Worm (Caenorhabditis elegans) whole organism, L3 larva: ENCODE measurements around the gene rpl-7A.

ENCODE experiments used
- R02D3.7 ChIP-seq: fragments of 150-350 bp; optimal IDR thresholded peaks from 2 replicates; lab custom pipeline; 2014; ENCODE audit warnings: missing biosample characterization, missing genetic modification characterization
- ama-1 ChIP-seq: fragments of 150-350 bp; optimal IDR thresholded peaks from 2 replicates; lab custom pipeline; 2018
- ceh-16 ChIP-seq: sonication (generic microtip); optimal IDR thresholded peaks from 2 replicates; lab custom pipeline; 2017; ENCODE audit warnings: missing biosample characterization, missing genetic modification characterization
- ceh-28 ChIP-seq: fragments of 150-350 bp; optimal IDR thresholded peaks from 2 replicates; lab custom pipeline; 2014; ENCODE audit warnings: missing biosample characterization, missing genetic modification reagents, missing genetic modification characterization
- ceh-82 ChIP-seq: fragments of 150-350 bp; optimal IDR thresholded peaks from 2 replicates; lab custom pipeline; 2014; ENCODE audit warnings: missing biosample characterization, missing genetic modification characterization
- ceh-9 ChIP-seq: sonication (generic microtip); optimal IDR thresholded peaks from 2 replicates; lab custom pipeline; 2018; ENCODE audit warnings: missing biosample characterization, missing genetic modification characterization
- daf-12 ChIP-seq: fragments of 150-350 bp; optimal IDR thresholded peaks from 2 replicates; lab custom pipeline; 2014; ENCODE audit warnings: missing biosample characterization, missing genetic modification reagents, missing genetic modification characterization
- egl-27 ChIP-seq: sonication (generic microtip); optimal IDR thresholded peaks from 4 replicates; lab custom pipeline; 2017; ENCODE audit warnings: missing biosample characterization, missing genetic modification reagents, missing genetic modification characterization
- elt-1 ChIP-seq: fragments of 150-350 bp; optimal IDR thresholded peaks from 2 replicates; lab custom pipeline; 2014; ENCODE audit warnings: missing biosample characterization, missing genetic modification characterization
- elt-2 ChIP-seq: sonication (generic microtip); optimal IDR thresholded peaks from 2 replicates; lab custom pipeline; 2016; ENCODE audit warnings: missing genetic modification reagents, mild to moderate bottlenecking, missing genetic modification characterization, missing compliant biosample characterization
- eor-1 ChIP-seq, 2 experiments: fragments of 150-350 bp; optimal IDR thresholded peaks; 2 replicates each; lab custom pipeline; 2014 to 2018; ENCODE audit warnings: missing biosample characterization in 2 of 2, missing genetic modification characterization in 2 of 2
- fkh-10 ChIP-seq: sonication (generic microtip); optimal IDR thresholded peaks from 2 replicates; lab custom pipeline; 2017; ENCODE audit warnings: missing biosample characterization, missing genetic modification reagents, missing genetic modification characterization
- fkh-2 ChIP-seq: fragments of 150-350 bp; optimal IDR thresholded peaks from 2 replicates; lab custom pipeline; 2014; ENCODE audit warnings: missing biosample characterization, missing genetic modification reagents, missing genetic modification characterization
- fos-1 ChIP-seq: fragments of 150-350 bp; optimal IDR thresholded peaks from 2 replicates; lab custom pipeline; 2014; ENCODE audit warnings: missing biosample characterization, missing genetic modification characterization
- hmg-11 ChIP-seq: sonication (generic microtip); optimal IDR thresholded peaks from 2 replicates; lab custom pipeline; 2016; ENCODE audit warnings: missing genetic modification characterization, missing compliant biosample characterization
- jun-1 ChIP-seq: fragments of 150-350 bp; optimal IDR thresholded peaks from 2 replicates; lab custom pipeline; 2014; ENCODE audit warnings: missing biosample characterization, missing genetic modification reagents, missing genetic modification characterization
- lin-15B ChIP-seq: fragments of 150-350 bp; optimal IDR thresholded peaks from 2 replicates; lab custom pipeline; 2014; ENCODE audit warnings: missing biosample characterization, missing genetic modification characterization
- lin-39 ChIP-seq: fragments of 150-350 bp; optimal IDR thresholded peaks from 2 replicates; lab custom pipeline; 2018; ENCODE audit warnings: missing biosample characterization, missing genetic modification reagents, missing genetic modification characterization
- lsy-12 ChIP-seq: sonication (generic microtip); optimal IDR thresholded peaks from 2 replicates; lab custom pipeline; 2016; ENCODE audit warnings: mild to moderate bottlenecking, missing genetic modification characterization, missing compliant biosample characterization
- mdl-1 ChIP-seq: fragments of 150-350 bp; optimal IDR thresholded peaks from 2 replicates; lab custom pipeline; 2014; ENCODE audit warnings: missing biosample characterization, missing genetic modification characterization
- mml-1 ChIP-seq: fragments of 150-350 bp; sonication (generic microtip); optimal IDR thresholded peaks from 3 replicates; lab custom pipeline; 2014; ENCODE audit warnings: missing biosample characterization, missing genetic modification characterization
- nfya-1 ChIP-seq: sonication (generic microtip); optimal IDR thresholded peaks from 2 replicates; lab custom pipeline; 2017; ENCODE audit warnings: missing genetic modification characterization, mild to moderate bottlenecking, missing compliant biosample characterization, antibody characterized with exemption, moderate library complexity; ENCODE audit not compliant: insufficient read depth
- nhr-11 ChIP-seq: fragments of 150-350 bp; optimal IDR thresholded peaks from 2 replicates; lab custom pipeline; 2014; ENCODE audit warnings: missing biosample characterization, missing genetic modification characterization
- nhr-12 ChIP-seq: fragments of 150-350 bp; optimal IDR thresholded peaks from 2 replicates; lab custom pipeline; 2014; ENCODE audit warnings: missing biosample characterization, missing genetic modification characterization
- nhr-23 ChIP-seq: fragments of 150-350 bp; optimal IDR thresholded peaks from 2 replicates; lab custom pipeline; 2014; ENCODE audit warnings: missing biosample characterization, missing genetic modification reagents, missing genetic modification characterization
- nhr-237 ChIP-seq: fragments of 150-350 bp; optimal IDR thresholded peaks from 2 replicates; lab custom pipeline; 2014; ENCODE audit warnings: missing biosample characterization, missing genetic modification characterization
- nhr-25 ChIP-seq: sonication (generic microtip); optimal IDR thresholded peaks from 2 replicates; lab custom pipeline; 2017; ENCODE audit warnings: missing biosample characterization, missing genetic modification characterization
- nhr-28 ChIP-seq: fragments of 150-350 bp; optimal IDR thresholded peaks from 2 replicates; lab custom pipeline; 2014; ENCODE audit warnings: missing biosample characterization, missing genetic modification characterization
- nhr-43 ChIP-seq: sonication (generic microtip); optimal IDR thresholded peaks from 2 replicates; lab custom pipeline; 2016; ENCODE audit warnings: mild to moderate bottlenecking, missing genetic modification characterization, missing compliant biosample characterization; ENCODE audit not compliant: poor library complexity, severe bottlenecking
- nhr-67 ChIP-seq: fragments of 150-350 bp; optimal IDR thresholded peaks from 2 replicates; lab custom pipeline; 2014; ENCODE audit warnings: missing biosample characterization, missing genetic modification characterization
- nhr-76 ChIP-seq: fragments of 150-350 bp; sonication (generic microtip); optimal IDR thresholded peaks from 5 replicates; lab custom pipeline; 2014; ENCODE audit warnings: missing biosample characterization, missing genetic modification characterization
- nhr-77 ChIP-seq: fragments of 150-350 bp; optimal IDR thresholded peaks from 2 replicates; lab custom pipeline; 2014; ENCODE audit warnings: missing biosample characterization, missing genetic modification characterization
- pha-4 ChIP-seq: fragments of 150-350 bp; optimal IDR thresholded peaks from 2 replicates; lab custom pipeline; 2014; ENCODE audit warnings: missing biosample characterization, missing genetic modification reagents, missing genetic modification characterization
- pqm-1 ChIP-seq: fragments of 150-350 bp; optimal IDR thresholded peaks from 2 replicates; lab custom pipeline; 2017; ENCODE audit warnings: missing biosample characterization, missing genetic modification characterization, inconsistent platforms
- sea-2 ChIP-seq: fragments of 150-350 bp; sonication (generic microtip); optimal IDR thresholded peaks from 4 replicates; lab custom pipeline; 2014; ENCODE audit warnings: missing biosample characterization, missing genetic modification reagents, missing genetic modification characterization
- skn-1 ChIP-seq: fragments of 150-350 bp; optimal IDR thresholded peaks from 2 replicates; lab custom pipeline; 2014; ENCODE audit warnings: missing biosample characterization, missing genetic modification characterization
- snpc-4 ChIP-seq: fragments of 150-350 bp; optimal IDR thresholded peaks from 2 replicates; lab custom pipeline; 2014; ENCODE audit warnings: missing biosample characterization, missing genetic modification characterization
- tbx-2 ChIP-seq: sonication (generic microtip); optimal IDR thresholded peaks from 2 replicates; lab custom pipeline; 2016; ENCODE audit warnings: mild to moderate bottlenecking, missing genetic modification characterization, missing compliant biosample characterization
- unc-39 ChIP-seq: sonication (generic microtip); optimal IDR thresholded peaks from 4 replicates; lab custom pipeline; 2017; ENCODE audit warnings: missing biosample characterization, missing genetic modification characterization
- unc-62 ChIP-seq: fragments of 150-350 bp; sonication (generic microtip); optimal IDR thresholded peaks from 4 replicates; lab custom pipeline; 2014; ENCODE audit warnings: missing biosample characterization, missing genetic modification reagents, missing genetic modification characterization
- zag-1 ChIP-seq: fragments of 150-350 bp; optimal IDR thresholded peaks from 2 replicates; lab custom pipeline; 2014; ENCODE audit warnings: missing biosample characterization, missing genetic modification characterization
- ztf-11 ChIP-seq: fragments of 150-350 bp; optimal IDR thresholded peaks from 2 replicates; lab custom pipeline; 2014; ENCODE audit warnings: missing biosample characterization, missing genetic modification characterization
- ztf-4 ChIP-seq: fragments of 150-350 bp; optimal IDR thresholded peaks from 2 replicates; lab custom pipeline; 2014; ENCODE audit warnings: missing biosample characterization, missing genetic modification characterization

rpl-7A gene

ce11 chrIV:4403870-4404269, 13.5 kb upstream of the rpl-7A start:
- TF ChIP-seq nhr-11 (tag; lab: Kevin White, UChicago) (no peak), ztf-4 (tag; lab: Kevin White, UChicago) (peak; percentile 37), lin-39 (tag; lab: Kevin White, UChicago) (no peak), nfya-1 (tag; lab: Kevin White, UChicago) (peak; percentile 35), pha-4 (peak; percentile 2), nhr-25 (tag; lab: Kevin White, UChicago) (no peak)

DNA sequence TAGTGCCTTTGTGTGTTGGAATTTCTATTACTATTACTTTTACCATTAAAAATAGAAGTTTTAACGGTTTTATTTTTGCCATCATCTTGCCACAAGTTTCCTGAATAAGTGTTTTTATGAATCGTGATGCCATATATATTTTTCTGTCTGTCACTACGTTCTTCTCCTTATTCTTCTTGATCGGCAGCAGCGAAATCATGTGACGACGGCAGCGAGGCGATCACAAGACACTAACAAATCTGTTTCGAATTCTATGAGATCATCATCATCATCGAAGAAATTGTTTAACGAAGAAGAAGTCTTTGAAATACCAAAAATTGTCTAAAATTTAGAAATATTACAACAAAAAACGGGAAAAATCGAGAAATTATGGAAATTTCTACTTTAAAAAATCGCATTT, 12.0 kb upstream of the rpl-7A start:
- TF ChIP-seq jun-1 (tag; lab: Kevin White, UChicago) (no peak), nhr-77 (no peak), pqm-1 (tag; lab: Kevin White, UChicago) (no peak), tbx-2 (no peak), mdl-1 (tag; lab: Kevin White, UChicago) (no peak), nhr-76 (tag; lab: Kevin White, UChicago) (no peak), nhr-25 (tag; lab: Kevin White, UChicago) (peak; percentile 75), zag-1 (tag; lab: Kevin White, UChicago) (no peak), nhr-28 (tag; lab: Kevin White, UChicago) (no peak), hmg-11 (tag; lab: Kevin White, UChicago) (no peak), lin-39 (tag; lab: Kevin White, UChicago) (no peak), elt-2 (tag; lab: Kevin White, UChicago) (no peak), fos-1 (tag; lab: Kevin White, UChicago) (no peak), lsy-12 (tag; lab: Kevin White, UChicago) (no peak), daf-12 (no peak), lin-15B (no peak), ztf-11 (tag; lab: Kevin White, UChicago) (no peak), fkh-2 (tag; lab: Kevin White, UChicago) (no peak), unc-39 (tag; lab: Kevin White, UChicago) (no peak), eor-1 (tag; optimal IDR thresholded peaks at IDR 0.05; lab: Kevin White, UChicago) (no peak), elt-1 (tag; lab: Kevin White, UChicago) (no peak), R02D3.7 (tag; lab: Kevin White, UChicago) (no peak), nhr-23 (tag; lab: Kevin White, UChicago) (peak; percentile 61), nhr-43 (tag; lab: Kevin White, UChicago) (peak; percentile 49), mml-1 (tag; lab: Kevin White, UChicago) (no peak), fkh-10 (GFP tag; lab: Kevin White, UChicago) (no peak), egl-27 (no peak), nfya-1 (tag; lab: Kevin White, UChicago) (peak; percentile 14), ama-1 (lab: Kevin White, UChicago) (peak; percentile 14), ceh-28 (tag; lab: Kevin White, UChicago) (no peak), nhr-11 (tag; lab: Kevin White, UChicago) (no peak), nhr-67 (tag; lab: Kevin White, UChicago) (no peak), unc-62 (no peak), snpc-4 (tag; lab: Kevin White, UChicago) (no peak), nhr-12 (tag; lab: Kevin White, UChicago) (no peak)
- TF ChIP-seq, all 47 proteins: peak for 5

DNA sequence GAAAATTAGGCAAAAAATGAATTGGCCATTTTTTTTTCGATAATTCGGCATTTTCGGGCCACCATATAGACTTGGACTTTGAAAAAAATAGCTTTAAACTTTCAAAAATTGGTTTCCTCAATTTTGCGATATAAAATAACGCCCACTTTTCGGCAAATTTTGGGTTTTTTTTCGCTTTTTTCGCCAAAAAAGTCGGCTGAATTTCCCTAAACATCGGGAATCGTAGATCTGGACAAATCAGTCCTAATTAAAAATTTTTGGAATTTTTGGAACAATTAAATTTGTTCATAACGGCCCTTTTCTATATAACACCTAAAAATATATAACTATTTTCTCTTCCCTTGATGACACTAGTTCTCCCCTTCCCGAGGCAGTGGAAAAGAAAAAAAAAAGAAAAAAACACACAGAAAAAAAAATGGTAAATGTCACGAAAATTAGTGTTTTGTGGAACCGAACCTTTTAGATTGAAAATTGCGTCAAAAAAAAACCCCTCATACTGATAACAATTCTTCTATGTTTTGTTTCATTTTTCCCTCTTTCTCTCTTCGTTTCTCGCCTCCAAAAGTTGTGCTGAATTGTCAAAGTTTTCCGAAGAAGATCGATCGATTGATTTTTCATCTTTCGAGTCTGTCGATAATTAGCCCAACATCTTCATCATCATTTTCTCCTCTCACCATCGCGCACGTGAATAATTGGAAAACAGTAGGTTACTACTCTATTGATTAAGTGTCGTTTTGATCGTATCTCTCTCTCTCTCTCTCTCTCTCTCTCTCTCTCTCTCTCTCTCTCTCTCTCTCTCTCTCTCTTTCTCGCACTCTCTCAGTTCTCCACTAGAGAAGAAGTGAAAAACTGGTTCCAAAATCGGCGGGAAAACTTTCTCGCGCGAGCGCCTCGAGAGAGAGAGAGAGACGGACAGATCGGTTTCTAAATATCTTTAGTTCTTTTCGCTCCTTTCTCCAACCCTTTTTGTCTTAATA, 10.2 kb upstream of the rpl-7A start, which contains the start of gene Y24D9A.6:
Gene Y24D9A.6 (minus strand): TSS at position 51 of the 977 bp plus-strand sequence.
- TF ChIP-seq nhr-76 (tag; lab: Kevin White, UChicago) (no peak), nhr-237 (tag; lab: Kevin White, UChicago) (no peak), jun-1 (tag; lab: Kevin White, UChicago) (peak; percentile 49), ama-1 (lab: Kevin White, UChicago) (no peak), nfya-1 (tag; lab: Kevin White, UChicago) (peak; percentile 63), ceh-16 (tag; lab: Kevin White, UChicago) (peak; percentile 45), eor-1 (tag; optimal IDR thresholded peaks at IDR 0.05; lab: Kevin White, UChicago) (no peak), nhr-25 (tag; lab: Kevin White, UChicago) (peak; percentile 97), nhr-12 (tag; lab: Kevin White, UChicago) (no peak), unc-62 (peak; percentile 67), nhr-77 (no peak), elt-2 (tag; lab: Kevin White, UChicago) (peak; percentile 36), ceh-82 (tag; lab: Kevin White, UChicago) (no peak), lin-15B (peak; percentile 28), skn-1 (tag; lab: Kevin White, UChicago) (no peak), egl-27 (no peak), fos-1 (tag; lab: Kevin White, UChicago) (no peak), zag-1 (tag; lab: Kevin White, UChicago) (no peak), hmg-11 (tag; lab: Kevin White, UChicago) (no peak), ceh-28 (tag; lab: Kevin White, UChicago) (peak; percentile 91), nhr-43 (tag; lab: Kevin White, UChicago) (peak; percentile 80), daf-12 (no peak), ztf-4 (tag; lab: Kevin White, UChicago) (no peak), fkh-10 (GFP tag; lab: Kevin White, UChicago) (no peak), lin-39 (tag; lab: Kevin White, UChicago) (peak; percentile 7), ceh-9 (tag; lab: Kevin White, UChicago) (no peak), ztf-11 (tag; lab: Kevin White, UChicago) (no peak), sea-2 (no peak), mdl-1 (tag; lab: Kevin White, UChicago) (peak; percentile 83), snpc-4 (tag; lab: Kevin White, UChicago) (no peak)
